Worm (Caenorhabditis elegans) whole organism, L4 larva: Measurements from ENCODE around the gene F11D5.5.

Source experiments
- F44E2.7 ChIP-seq: fragments of 200-800 bp; sonication (Bioruptor generic); IDR thresholded peaks from 2 replicates; pipeline ENCODE4 v2.1.2; 2022; ENCODE audit warnings: missing genetic modification characterization, missing compliant biosample characterization
- T26A8.4 ChIP-seq: fragments of 200-800 bp; sonication (Bioruptor generic); IDR thresholded peaks from 2 replicates; pipeline ENCODE4 v1.3.6; 2022; ENCODE audit warnings: missing genetic modification characterization, missing compliant biosample characterization
- Y48G9A.11 ChIP-seq: fragments of 200-800 bp; sonication (Bioruptor generic); IDR thresholded peaks from 2 replicates; pipeline ENCODE4 v1.3.6; 2022; ENCODE audit warnings: missing genetic modification reagents, missing genetic modification characterization, missing compliant biosample characterization
- Y75B8A.6 ChIP-seq: fragments of 200-800 bp; sonication (Bioruptor generic); IDR thresholded peaks from 2 replicates; pipeline ENCODE4 v1.3.6; 2022; ENCODE audit warnings: missing genetic modification reagents, missing genetic modification characterization, missing compliant biosample characterization
- ceh-44 ChIP-seq: fragments of 200-800 bp; sonication (Bioruptor generic); IDR thresholded peaks from 2 replicates; pipeline ENCODE4 v1.3.6; 2022; ENCODE audit warnings: missing genetic modification reagents, missing genetic modification characterization, missing compliant biosample characterization
- ceh-62 ChIP-seq: sonication (generic microtip); optimal IDR thresholded peaks from 2 replicates; lab custom pipeline; 2017; ENCODE audit warnings: missing biosample characterization, missing genetic modification characterization
- ctbp-1 ChIP-seq: fragments of 200-800 bp; sonication (Bioruptor generic); IDR thresholded peaks from 2 replicates; pipeline ENCODE4 v1.3.6; 2022; ENCODE audit warnings: missing genetic modification reagents, missing genetic modification characterization, missing compliant biosample characterization
- daf-16 ChIP-seq, 3 experiments: sonication (generic microtip); optimal IDR thresholded peaks; 2 replicates each; lab custom pipeline; 2016 to 2017; ENCODE audit warnings: missing genetic modification characterization in 3 of 3, missing genetic modification reagents in 3 of 3, mild to moderate bottlenecking in 2 of 3, missing compliant biosample characterization in 2 of 3, missing biosample characterization in 1 of 3, moderate library complexity in 1 of 3
- daf-19 ChIP-seq: fragments of 200-800 bp; sonication (Bioruptor generic); conservative IDR thresholded peaks from 2 replicates; pipeline ENCODE4 v1.3.6; 2022; ENCODE audit warnings: missing genetic modification characterization, missing compliant biosample characterization
- dmd-8 ChIP-seq: fragments of 200-800 bp; sonication (Bioruptor generic); IDR thresholded peaks from 2 replicates; pipeline ENCODE4 v1.3.6; 2022; ENCODE audit warnings: missing genetic modification characterization, missing compliant biosample characterization
- dpl-1 ChIP-seq: fragments of 150-350 bp; optimal IDR thresholded peaks from 2 replicates; lab custom pipeline; 2014; ENCODE audit warnings: missing biosample characterization, missing genetic modification reagents, missing genetic modification characterization
- duxl-1 ChIP-seq: sonication (generic microtip); optimal IDR thresholded peaks from 2 replicates; lab custom pipeline; 2016; ENCODE audit warnings: mild to moderate bottlenecking, missing genetic modification characterization, moderate library complexity, missing compliant biosample characterization; ENCODE audit not compliant: poor library complexity
- egl-27 ChIP-seq: sonication (generic microtip); optimal IDR thresholded peaks from 3 replicates; lab custom pipeline; 2017; ENCODE audit warnings: missing biosample characterization, missing genetic modification reagents, missing genetic modification characterization
- fkh-10 ChIP-seq: fragments of 150-350 bp; optimal IDR thresholded peaks from 2 replicates; lab custom pipeline; 2014; ENCODE audit warnings: missing biosample characterization, missing genetic modification reagents, missing genetic modification characterization
- hlh-11 ChIP-seq: fragments of 200-800 bp; sonication (Bioruptor generic); optimal IDR thresholded peaks from 2 replicates; lab custom pipeline; 2018; ENCODE audit warnings: mild to moderate bottlenecking, missing genetic modification characterization, missing compliant biosample characterization
- hmg-1.1 ChIP-seq: fragments of 200-800 bp; sonication (Bioruptor generic); IDR thresholded peaks from 2 replicates; pipeline ENCODE4 v1.3.6; 2022; ENCODE audit warnings: missing genetic modification reagents, missing genetic modification characterization, missing compliant biosample characterization
- lin-29 ChIP-seq: fragments of 200-800 bp; sonication (Bioruptor generic); IDR thresholded peaks from 2 replicates; pipeline ENCODE4 v1.3.6; 2022; ENCODE audit warnings: missing genetic modification reagents, missing genetic modification characterization, missing compliant biosample characterization
- lin-39 ChIP-seq: fragments of 150-350 bp; optimal IDR thresholded peaks from 2 replicates; lab custom pipeline; 2014; ENCODE audit warnings: missing biosample characterization, missing genetic modification reagents, missing genetic modification characterization
- madf-9 ChIP-seq: fragments of 200-800 bp; sonication (Bioruptor generic); conservative IDR thresholded peaks from 2 replicates; pipeline ENCODE4 v1.3.6; 2022; ENCODE audit warnings: missing genetic modification reagents, missing genetic modification characterization, missing compliant biosample characterization
- mdl-1 ChIP-seq, 2 experiments: fragments of 150-350 bp in 1 of 2; sonication (generic microtip) in 1 of 2; optimal IDR thresholded peaks; 2 replicates each; lab custom pipeline; 2014 to 2017; ENCODE audit warnings: missing biosample characterization in 2 of 2, missing genetic modification characterization in 2 of 2
- nhr-102 ChIP-seq: sonication (generic microtip); optimal IDR thresholded peaks from 2 replicates; lab custom pipeline; 2016; ENCODE audit warnings: mild to moderate bottlenecking, missing genetic modification characterization, moderate library complexity, missing compliant biosample characterization
- nhr-11 ChIP-seq: fragments of 150-350 bp; optimal IDR thresholded peaks from 2 replicates; lab custom pipeline; 2014; ENCODE audit warnings: missing biosample characterization, missing genetic modification characterization
- nhr-237 ChIP-seq: sonication (generic microtip); optimal IDR thresholded peaks from 2 replicates; lab custom pipeline; 2017; ENCODE audit warnings: missing biosample characterization, missing genetic modification characterization
- nhr-28 ChIP-seq: fragments of 150-350 bp; optimal IDR thresholded peaks from 2 replicates; lab custom pipeline; 2014; ENCODE audit warnings: missing biosample characterization, missing genetic modification characterization
- nhr-42 ChIP-seq: fragments of 200-800 bp; sonication (Bioruptor generic); IDR thresholded peaks from 2 replicates; pipeline ENCODE4 v1.3.6; 2022; ENCODE audit warnings: missing genetic modification characterization, missing compliant biosample characterization
- nhr-48 ChIP-seq: sonication (generic microtip); optimal IDR thresholded peaks from 2 replicates; lab custom pipeline; 2016; ENCODE audit warnings: mild to moderate bottlenecking, missing genetic modification characterization, missing compliant biosample characterization
- nhr-6 ChIP-seq: fragments of 150-350 bp; optimal IDR thresholded peaks from 2 replicates; lab custom pipeline; 2014; ENCODE audit warnings: missing biosample characterization, missing genetic modification characterization
- nhr-77 ChIP-seq: fragments of 150-350 bp; optimal IDR thresholded peaks from 2 replicates; lab custom pipeline; 2014; ENCODE audit warnings: missing biosample characterization, missing genetic modification characterization
- pha-4 ChIP-seq, 2 experiments: fragments of 150-350 bp in 1 of 2; fragments of 200-800 bp in 1 of 2; sonication (Bioruptor generic) in 1 of 2; IDR thresholded peaks in 1 of 2; optimal IDR thresholded peaks in 1 of 2; 2 replicates each; pipeline versions ENCODE4 v1.3.6 to Lab custom; 2014 to 2022; ENCODE audit warnings: missing genetic modification characterization in 2 of 2, missing genetic modification reagents in 2 of 2, missing biosample characterization in 1 of 2, missing compliant biosample characterization in 1 of 2
- php-3 ChIP-seq: fragments of 200-800 bp; sonication (Bioruptor generic); IDR thresholded peaks from 2 replicates; pipeline ENCODE4 v1.3.6; 2022; ENCODE audit warnings: missing genetic modification reagents, missing genetic modification characterization, missing compliant biosample characterization
- saeg-2 ChIP-seq: fragments of 200-800 bp; sonication (Bioruptor generic); IDR thresholded peaks from 2 replicates; pipeline ENCODE4 v1.3.6; 2022; ENCODE audit warnings: missing genetic modification reagents, missing genetic modification characterization, missing compliant biosample characterization
- sdz-12 ChIP-seq: fragments of 200-800 bp; sonication (Bioruptor generic); optimal IDR thresholded peaks from 2 replicates; lab custom pipeline; 2018; ENCODE audit warnings: mild to moderate bottlenecking, missing genetic modification characterization, missing compliant biosample characterization
- spr-1 ChIP-seq: sonication (generic microtip); optimal IDR thresholded peaks from 2 replicates; lab custom pipeline; 2016; ENCODE audit warnings: mild to moderate bottlenecking, missing genetic modification characterization, missing compliant biosample characterization
- unc-62 ChIP-seq, 3 experiments: fragments of 150-350 bp in 1 of 3; sonication (generic microtip); optimal IDR thresholded peaks in 2 of 3; peaks in 1 of 3; 1 replicate in 1 of 3; 2 replicates in 2 of 3; lab custom pipeline; 2014 to 2017; ENCODE audit warnings: missing biosample characterization in 3 of 3, missing genetic modification characterization in 3 of 3, missing genetic modification reagents in 3 of 3, missing genotype in 1 of 3
- zfp-2 ChIP-seq: sonication (generic microtip); optimal IDR thresholded peaks from 2 replicates; lab custom pipeline; 2016; ENCODE audit warnings: mild to moderate bottlenecking, missing genetic modification characterization, missing compliant biosample characterization

The F11D5.5 gene

DNA sequence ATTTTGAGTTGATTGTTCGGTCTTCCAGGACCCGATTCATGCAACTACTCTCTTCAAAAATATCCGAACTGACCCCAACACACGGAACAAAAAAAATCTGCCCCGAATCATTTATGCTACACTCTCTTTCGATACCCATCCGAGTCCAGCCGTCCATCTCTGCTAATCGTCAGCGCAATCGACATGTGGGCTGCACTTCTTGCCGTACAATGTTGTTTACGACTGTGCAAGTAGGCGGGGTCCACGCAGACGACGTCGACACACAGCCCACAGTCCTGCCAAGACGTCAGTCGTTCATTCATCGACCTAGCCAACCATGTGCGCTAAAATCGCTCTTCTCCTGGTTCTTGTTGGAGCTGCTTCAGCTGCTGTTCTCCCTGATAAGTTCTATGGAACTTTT, 43.0 kb upstream of the F11D5.5 start, which contains the start of gene lbp-1:
TSS of gene lbp-1 (plus strand) at position 301 of the 400 bp plus-strand sequence.
- no peak for TF ChIP-seq nhr-11
- no peak for TF ChIP-seq nhr-77 (tag; lab: Kevin White, UChicago)
- no peak for TF ChIP-seq T26A8.4 (GFP tag; lab: Robert Waterston, UW)
- no peak for TF ChIP-seq duxl-1 (tag; lab: Kevin White, UChicago)
- no peak for TF ChIP-seq spr-1
- no peak for TF ChIP-seq daf-19 (GFP tag; lab: Robert Waterston, UW)
- no peak for TF ChIP-seq zfp-2
- no peak for TF ChIP-seq nhr-102 (tag; lab: Kevin White, UChicago)
- TF ChIP-seq dpl-1 (GFP tag; lab: Kevin White, UChicago), result no peak
- no peak for TF ChIP-seq fkh-10 (GFP tag; lab: Kevin White, UChicago)
- TF ChIP-seq ceh-44 (GFP tag; lab: Robert Waterston, UW), result no peak
- TF ChIP-seq saeg-2 (GFP tag; lab: Robert Waterston, UW), result no peak
- TF ChIP-seq dmd-8 (GFP tag; lab: Robert Waterston, UW), result no peak
- TF ChIP-seq sdz-12 (GFP tag; lab: Kevin White, UChicago), result no peak
- TF ChIP-seq, all 104 proteins: peak for 0

- no peak for TF ChIP-seq pha-4 (GFP tag; IDR thresholded peaks at IDR 0.05; lab: Robert Waterston, UW)
- TF ChIP-seq pha-4 (tag; optimal IDR thresholded peaks at IDR 0.05; lab: Kevin White, UChicago), result no peak
- peak in 1 of 2 experiments; percentile 76 for TF ChIP-seq daf-16 (GFP tag; optimal IDR thresholded peaks at IDR 0.05; lab: Kevin White, UChicago)
- no peak for TF ChIP-seq daf-16 (tag; optimal IDR thresholded peaks at IDR 0.05; lab: Kevin White, UChicago)
- TF ChIP-seq, all 104 proteins: peak for 1
These were observed 41.4 kb upstream of the F11D5.5 start, which contains the start of gene lbp-2 for ce11 chrX:3260509-3260908. Gene lbp-2 (plus strand): TSS chrX:3260610.

ce11 chrX:3262600-3262999, 39.3 kb upstream of the F11D5.5 start, which contains the start of gene fbxb-71:
Gene fbxb-71 (plus strand): TSS chrX:3262900.
- TF ChIP-seq mdl-1 (tag; optimal IDR thresholded peaks at IDR 0.05; lab: Kevin White, UChicago), result no peak
- TF ChIP-seq nhr-42 (GFP tag; lab: Robert Waterston, UW), result no peak
- peak in 1 of 2 experiments; percentile 34 for TF ChIP-seq unc-62 (GFP tag; optimal IDR thresholded peaks at IDR 0.05 in 1 of 2; lab: Kevin White, UChicago)
- no peak for TF ChIP-seq unc-62 (tag; optimal IDR thresholded peaks at IDR 0.05; lab: Kevin White, UChicago)

- TF ChIP-seq ceh-44 (GFP tag; lab: Robert Waterston, UW), result no peak
- no peak for TF ChIP-seq hlh-11 (tag; lab: Kevin White, UChicago)
- TF ChIP-seq nhr-237 (tag; lab: Kevin White, UChicago), result no peak
- no peak for TF ChIP-seq nhr-28
- TF ChIP-seq lin-29 (GFP tag; lab: Robert Waterston, UW), result no peak
- TF ChIP-seq dpl-1 (GFP tag; lab: Kevin White, UChicago), result no peak
- TF ChIP-seq php-3 (GFP tag; lab: Robert Waterston, UW), result no peak
- no peak for TF ChIP-seq F44E2.7
- no peak for TF ChIP-seq madf-9 (GFP tag; lab: Robert Waterston, UW)
- TF ChIP-seq nhr-11, result no peak
- TF ChIP-seq Y75B8A.6 (GFP tag; lab: Robert Waterston, UW), result no peak
- TF ChIP-seq ctbp-1, result no peak
- no peak for TF ChIP-seq nhr-6 (tag; lab: Kevin White, UChicago)
- no peak for TF ChIP-seq egl-27 (tag; lab: Kevin White, UChicago)
- no peak for TF ChIP-seq hmg-1.1
- TF ChIP-seq Y48G9A.11 (GFP tag; lab: Robert Waterston, UW), result no peak
- no peak for TF ChIP-seq lin-39 (tag; lab: Kevin White, UChicago)
- no peak for TF ChIP-seq nhr-48 (tag; lab: Kevin White, UChicago)
- TF ChIP-seq ceh-62 (tag; lab: Kevin White, UChicago), result no peak
These were observed 31.1 kb upstream of the F11D5.5 start, which contains the start of gene sul-1 for ce11 chrX:3270806-3271205. Gene sul-1 (minus strand): TSS chrX:3270906.
